Worm (Caenorhabditis elegans) whole organism, mixed stage, embryonic: ENCODE data around the gene glb-32.

Source experiments
- M03D4.4 ChIP-seq: sonication (generic microtip); optimal IDR thresholded peaks from 2 replicates; lab custom pipeline; 2017; ENCODE audit warnings: mild to moderate bottlenecking, missing genetic modification characterization, missing compliant biosample characterization
- bed-3 ChIP-seq: fragments of 200-800 bp; sonication (Bioruptor generic); optimal IDR thresholded peaks from 3 replicates; lab custom pipeline; 2018; ENCODE audit warnings: mild to moderate bottlenecking, missing genetic modification characterization, moderate library complexity, missing compliant biosample characterization
- ceh-39 ChIP-seq: fragments of 150-350 bp; optimal IDR thresholded peaks from 2 replicates; lab custom pipeline; 2014; ENCODE audit warnings: missing biosample characterization, missing genetic modification characterization
- ceh-43 ChIP-seq: fragments of 200-800 bp; sonication (Bioruptor generic); optimal IDR thresholded peaks from 2 replicates; lab custom pipeline; 2018; ENCODE audit warnings: mild to moderate bottlenecking, missing genetic modification characterization, moderate library complexity, missing compliant biosample characterization
- ceh-83 ChIP-seq: fragments of 200-800 bp; sonication (Bioruptor generic); optimal IDR thresholded peaks from 2 replicates; lab custom pipeline; 2018; ENCODE audit warnings: mild to moderate bottlenecking, missing genetic modification characterization, missing compliant biosample characterization
- ces-1 ChIP-seq: fragments of 150-350 bp; optimal IDR thresholded peaks from 2 replicates; lab custom pipeline; 2014; ENCODE audit warnings: missing biosample characterization, missing genetic modification reagents, missing genetic modification characterization
- cnd-1 ChIP-seq: fragments of 200-800 bp; sonication (Bioruptor generic); optimal IDR thresholded peaks from 2 replicates; lab custom pipeline; 2018; ENCODE audit warnings: mild to moderate bottlenecking, missing genetic modification characterization, missing compliant biosample characterization
- drap-1 ChIP-seq: fragments of 200-800 bp; sonication (Bioruptor generic); optimal IDR thresholded peaks from 3 replicates; lab custom pipeline; 2018; ENCODE audit warnings: mild to moderate bottlenecking, missing genetic modification characterization, missing compliant biosample characterization
- elt-1 ChIP-seq: sonication (generic microtip); optimal IDR thresholded peaks from 2 replicates; lab custom pipeline; 2017; ENCODE audit warnings: missing genetic modification characterization, mild to moderate bottlenecking, missing compliant biosample characterization, antibody characterized with exemption, moderate library complexity, borderline replicate concordance; ENCODE audit not compliant: insufficient read depth
- elt-3 ChIP-seq: fragments of 150-350 bp; optimal IDR thresholded peaks from 2 replicates; lab custom pipeline; 2014; ENCODE audit warnings: missing biosample characterization, missing genetic modification characterization
- ham-2 ChIP-seq: fragments of 200-800 bp; sonication (Bioruptor generic); optimal IDR thresholded peaks from 2 replicates; lab custom pipeline; 2018; ENCODE audit warnings: mild to moderate bottlenecking, missing genetic modification characterization, missing compliant biosample characterization
- hlh-1 ChIP-seq: fragments of 150-350 bp; optimal IDR thresholded peaks from 2 replicates; lab custom pipeline; 2014; ENCODE audit warnings: missing biosample characterization, missing genetic modification reagents, missing genetic modification characterization
- lin-13 ChIP-seq: fragments of 150-350 bp; optimal IDR thresholded peaks from 2 replicates; lab custom pipeline; 2014; ENCODE audit warnings: missing biosample characterization, missing genetic modification characterization
- lsy-2 ChIP-seq: fragments of 150-350 bp; optimal IDR thresholded peaks from 2 replicates; lab custom pipeline; 2014; ENCODE audit warnings: missing biosample characterization, missing genetic modification characterization
- mep-1 ChIP-seq: fragments of 150-350 bp; optimal IDR thresholded peaks from 2 replicates; lab custom pipeline; 2017; ENCODE audit warnings: missing biosample characterization, missing genetic modification reagents, missing genetic modification characterization, inconsistent platforms
- mls-2 ChIP-seq: sonication (generic microtip); optimal IDR thresholded peaks from 2 replicates; lab custom pipeline; 2016; ENCODE audit warnings: mild to moderate bottlenecking, missing genetic modification characterization, moderate library complexity, missing compliant biosample characterization
- nhr-12 ChIP-seq: fragments of 150-350 bp; optimal IDR thresholded peaks from 2 replicates; lab custom pipeline; 2014; ENCODE audit warnings: missing biosample characterization, missing genetic modification characterization
- nhr-2 ChIP-seq: fragments of 150-350 bp; optimal IDR thresholded peaks from 2 replicates; lab custom pipeline; 2014; ENCODE audit warnings: missing biosample characterization, missing genetic modification characterization
- nhr-237 ChIP-seq: fragments of 150-350 bp; optimal IDR thresholded peaks from 2 replicates; lab custom pipeline; 2014; ENCODE audit warnings: missing biosample characterization, missing genetic modification characterization
- nhr-28 ChIP-seq: fragments of 150-350 bp; optimal IDR thresholded peaks from 2 replicates; lab custom pipeline; 2014; ENCODE audit warnings: missing biosample characterization, missing genetic modification characterization
- nhr-76 ChIP-seq: sonication (generic microtip); optimal IDR thresholded peaks from 2 replicates; lab custom pipeline; 2017; ENCODE audit warnings: missing biosample characterization, missing genetic modification characterization
- sptf-1 ChIP-seq: sonication (generic microtip); optimal IDR thresholded peaks from 2 replicates; lab custom pipeline; 2017; ENCODE audit warnings: mild to moderate bottlenecking, missing genetic modification characterization, moderate library complexity, missing compliant biosample characterization
- tbx-8 ChIP-seq: fragments of 200-800 bp; sonication (Bioruptor generic); optimal IDR thresholded peaks from 2 replicates; lab custom pipeline; 2018; ENCODE audit warnings: mild to moderate bottlenecking, missing genetic modification characterization, moderate library complexity, missing compliant biosample characterization
- unc-120 ChIP-seq: sonication (generic microtip); optimal IDR thresholded peaks from 2 replicates; lab custom pipeline; 2017; ENCODE audit warnings: missing genetic modification characterization, missing compliant biosample characterization; ENCODE audit not compliant: poor library complexity, severe bottlenecking
- unc-39 ChIP-seq: fragments of 150-350 bp; optimal IDR thresholded peaks from 2 replicates; lab custom pipeline; 2014; ENCODE audit warnings: missing biosample characterization, missing genetic modification characterization
- zip-8 ChIP-seq: fragments of 150-350 bp; optimal IDR thresholded peaks from 2 replicates; lab custom pipeline; 2014; ENCODE audit warnings: missing biosample characterization, missing genetic modification characterization
- ztf-11 ChIP-seq: fragments of 150-350 bp; optimal IDR thresholded peaks from 2 replicates; lab custom pipeline; 2014; ENCODE audit warnings: missing biosample characterization, missing genetic modification characterization

Gene glb-32

DNA sequence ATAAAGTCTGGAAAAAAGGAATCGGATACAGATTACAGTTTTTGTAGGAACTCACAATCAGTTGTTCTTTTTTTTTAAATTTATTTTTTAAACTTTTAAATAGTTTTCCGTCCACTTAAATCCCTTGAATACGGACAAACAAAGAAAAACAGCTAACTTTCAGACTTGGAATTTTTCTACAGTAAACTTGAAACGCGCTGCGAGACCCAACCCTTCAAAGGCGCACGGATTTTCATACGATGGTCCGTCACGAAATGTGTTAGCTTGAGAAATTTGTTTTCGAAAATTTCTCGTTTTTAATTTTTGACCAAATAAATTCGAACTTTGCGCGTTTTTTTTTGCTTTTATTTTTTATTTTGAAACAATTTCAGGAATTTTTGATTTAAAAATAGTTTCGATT, 42.8 kb downstream of the glb-32 start:
- no peak for TF ChIP-seq ces-1 (GFP tag; lab: Kevin White, UChicago)
- no peak for TF ChIP-seq drap-1 (GFP tag; lab: Kevin White, UChicago)
- TF ChIP-seq nhr-2, result no peak
- TF ChIP-seq ham-2 (GFP tag; lab: Kevin White, UChicago), result no peak
- no peak for TF ChIP-seq nhr-237 (tag; lab: Kevin White, UChicago)
- no peak for TF ChIP-seq nhr-76 (tag; lab: Kevin White, UChicago)
- TF ChIP-seq ceh-43 (GFP tag; lab: Kevin White, UChicago), result no peak
- no peak for TF ChIP-seq elt-1 (tag; lab: Kevin White, UChicago)
- TF ChIP-seq bed-3 (GFP tag; lab: Kevin White, UChicago), result no peak

DNA sequence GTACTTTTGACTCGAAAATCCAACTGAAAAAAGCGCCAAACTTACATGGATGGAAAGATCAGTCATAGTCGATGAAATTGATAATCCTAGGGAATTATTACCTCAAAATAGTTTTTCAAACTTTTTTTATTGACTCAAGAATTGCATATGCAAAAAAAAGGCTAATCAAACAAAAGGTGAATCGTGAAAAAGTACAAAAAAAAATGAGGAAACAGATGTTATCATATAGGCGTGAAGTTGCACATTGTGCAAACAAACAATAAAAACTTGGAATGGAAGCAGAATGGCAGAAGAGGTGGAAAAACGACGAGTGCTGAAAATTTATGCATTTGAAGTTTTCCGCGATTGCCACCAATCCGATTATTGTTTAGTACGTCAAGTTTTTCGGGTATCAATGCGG, 43.2 kb downstream of the glb-32 start, which contains the start of gene exc-14:
TSS of gene exc-14 (minus strand) at position 101 of the 400 bp plus-strand sequence.
- TF ChIP-seq ceh-43 (GFP tag; lab: Kevin White, UChicago) (no peak), unc-39 (tag; lab: Kevin White, UChicago) (no peak), mep-1 (tag; lab: Kevin White, UChicago) (no peak), nhr-12 (tag; lab: Kevin White, UChicago) (no peak), ceh-83 (no peak), elt-3 (no peak), zip-8 (no peak), ceh-39 (no peak), ztf-11 (tag; lab: Kevin White, UChicago) (no peak), nhr-28 (tag; lab: Kevin White, UChicago) (no peak)

DNA sequence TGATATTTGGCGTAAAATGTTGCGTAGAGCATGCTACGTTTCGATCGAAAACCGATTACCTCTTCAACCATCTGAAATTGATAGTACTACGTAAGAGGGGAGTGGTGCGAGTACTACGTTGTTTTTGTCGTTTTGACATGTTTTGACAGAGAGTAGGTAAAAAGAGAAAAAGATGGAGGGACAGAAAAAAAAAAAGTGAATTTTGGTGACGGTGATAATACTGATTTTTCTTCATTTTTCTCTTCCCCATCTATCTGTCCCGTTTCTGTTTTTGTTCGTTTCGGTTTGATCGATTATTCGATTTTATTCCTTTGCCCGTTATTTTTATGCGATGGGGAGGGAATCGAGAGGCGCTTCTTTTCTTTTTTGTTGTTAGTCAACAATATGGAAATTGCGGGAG, 48.4 kb downstream of the glb-32 start, which contains the start of gene K11D12.8:
TSS of gene K11D12.8 (minus strand) at position 77 of the 400 bp plus-strand sequence.
- TF ChIP-seq ham-2 (GFP tag; lab: Kevin White, UChicago) (no peak), lin-13 (no peak), unc-120 (tag; lab: Kevin White, UChicago) (no peak), ztf-11 (tag; lab: Kevin White, UChicago) (no peak), tbx-8 (no peak), unc-39 (tag; lab: Kevin White, UChicago) (no peak), cnd-1 (tag; lab: Kevin White, UChicago) (no peak), nhr-28 (tag; lab: Kevin White, UChicago) (no peak), ceh-83 (no peak), drap-1 (GFP tag; lab: Kevin White, UChicago) (no peak), nhr-12 (tag; lab: Kevin White, UChicago) (no peak), elt-3 (no peak), sptf-1 (tag; lab: Kevin White, UChicago) (no peak), M03D4.4 (tag; lab: Kevin White, UChicago) (no peak), mep-1 (tag; lab: Kevin White, UChicago) (no peak), zip-8 (no peak), hlh-1 (no peak), nhr-237 (tag; lab: Kevin White, UChicago) (no peak), ceh-39 (no peak)
- TF ChIP-seq, all 35 proteins: peak for 0

DNA sequence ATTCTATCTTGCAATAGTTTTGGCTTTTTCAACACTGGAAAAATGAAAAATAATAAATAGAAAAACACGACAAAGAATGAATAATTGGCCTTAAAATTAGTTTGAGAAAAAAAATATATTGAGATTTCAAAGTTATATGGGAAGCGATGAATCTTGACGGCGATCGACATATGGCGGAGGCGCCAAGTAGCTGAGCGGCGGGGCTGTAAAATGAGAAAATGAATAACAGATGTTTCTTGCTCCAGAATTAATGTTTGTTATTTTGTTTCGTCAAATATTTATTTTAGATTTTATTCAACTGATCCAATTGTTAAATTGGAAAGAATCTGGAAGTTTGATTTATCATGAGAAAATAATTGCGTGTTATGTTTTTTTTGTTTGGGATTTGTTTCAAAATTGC, 49.8 kb downstream of the glb-32 start, which contains the start of gene K11D12.11:
TSS of gene K11D12.11 (minus strand) at position 42 of the 400 bp plus-strand sequence.
- TF ChIP-seq elt-3 (no peak), unc-120 (tag; lab: Kevin White, UChicago) (no peak), zip-8 (no peak), elt-1 (tag; lab: Kevin White, UChicago) (no peak), ztf-11 (tag; lab: Kevin White, UChicago) (no peak), hlh-1 (no peak), nhr-2 (no peak), mls-2 (no peak), nhr-12 (tag; lab: Kevin White, UChicago) (no peak), drap-1 (GFP tag; lab: Kevin White, UChicago) (no peak)

DNA sequence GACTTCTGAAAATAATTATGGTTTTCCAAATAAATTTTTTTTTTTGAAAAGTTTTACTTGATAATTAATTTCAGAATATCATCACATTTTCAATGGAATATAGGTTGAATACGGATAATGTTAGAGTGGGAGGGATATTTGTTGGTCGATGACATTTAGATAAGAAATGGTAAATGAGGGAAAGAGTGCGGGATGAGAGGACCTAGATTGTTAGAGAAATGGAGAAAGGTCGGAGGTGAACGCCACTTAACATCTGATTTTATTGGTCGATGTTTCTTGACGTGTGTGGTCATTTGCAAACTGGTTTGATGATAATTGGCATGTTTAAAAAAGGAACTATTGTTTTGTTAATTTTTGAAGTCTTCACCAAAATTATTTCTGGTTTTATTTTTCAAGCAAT, 50.9 kb downstream of the glb-32 start:
- no peak for TF ChIP-seq cnd-1 (tag; lab: Kevin White, UChicago)
- no peak for TF ChIP-seq elt-3
- no peak for TF ChIP-seq ceh-43 (GFP tag; lab: Kevin White, UChicago)
- TF ChIP-seq mep-1 (tag; lab: Kevin White, UChicago), result no peak
- TF ChIP-seq nhr-2, result peak; percentile 4
- TF ChIP-seq elt-1 (tag; lab: Kevin White, UChicago), result peak; percentile 53
- no peak for TF ChIP-seq unc-39 (tag; lab: Kevin White, UChicago)
- TF ChIP-seq unc-120 (tag; lab: Kevin White, UChicago), result no peak
- TF ChIP-seq lsy-2, result no peak
- TF ChIP-seq M03D4.4 (tag; lab: Kevin White, UChicago), result no peak
